Worm (Caenorhabditis elegans): ENCODE measurements around the gene ZK721.4.

ZK721.4 gene

ce11 chrX:8786687-8787086 lies 8.0 kb downstream of the ZK721.4 start:
- TF ChIP-seq tbx-9 (tag; optimal IDR thresholded peaks at IDR 0.05; ENCODE audit: borderline replicate concordance): no peak
- TF ChIP-seq ztf-22 (GFP tag; optimal IDR thresholded peaks at IDR 0.05): no peak
- no peak for TF ChIP-seq zfh-2 (GFP tag; conservative IDR thresholded peaks at IDR 0.05)
- no peak for TF ChIP-seq B0035.1 (tag; optimal IDR thresholded peaks at IDR 0.05)
- no peak for TF ChIP-seq attf-6 (GFP tag; IDR thresholded peaks at IDR 0.05)
- TF ChIP-seq Y67H2A.10 (GFP tag; conservative IDR thresholded peaks at IDR 0.05): no peak
- no peak for TF ChIP-seq gei-17 (GFP tag; optimal IDR thresholded peaks at IDR 0.05)
- no peak for TF ChIP-seq dox-1 (GFP tag; IDR thresholded peaks at IDR 0.05)
- no peak for TF ChIP-seq nfyb-1 (GFP tag; IDR thresholded peaks at IDR 0.05)
- TF ChIP-seq madf-8 (GFP tag; conservative IDR thresholded peaks at IDR 0.05): no peak
- no peak for TF ChIP-seq lsy-27 (tag; optimal IDR thresholded peaks at IDR 0.05; ENCODE audit: borderline replicate concordance, insufficient read depth)
- no peak for TF ChIP-seq Y56A3A.18 (GFP tag; IDR thresholded peaks at IDR 0.05)
- TF ChIP-seq ceh-100 (GFP tag; IDR thresholded peaks at IDR 0.05): no peak
- no peak for TF ChIP-seq hmg-20 (GFP tag; IDR thresholded peaks at IDR 0.05)
- TF ChIP-seq egl-44 (GFP tag; IDR thresholded peaks at IDR 0.05): no peak
- no peak for TF ChIP-seq lag-1 (GFP tag; IDR thresholded peaks at IDR 0.05)

ce11 chrX:8787689-8788222 lies 9.1 kb downstream of the ZK721.4 start:
- TF ChIP-seq nhr-80 (tag; optimal IDR thresholded peaks at IDR 0.05) (peak; percentile 15), lin-40 (tag; optimal IDR thresholded peaks at IDR 0.05) (peak; percentile 14), cebp-1 (GFP tag; IDR thresholded peaks at IDR 0.05) (peak; percentile 65), cebp-1 (tag; optimal IDR thresholded peaks at IDR 0.05) (peak; percentile 70), snpc-4 (GFP tag; optimal IDR thresholded peaks at IDR 0.05) (no peak), snpc-4 (tag; optimal IDR thresholded peaks at IDR 0.05) (no peak)

- no peak for TF ChIP-seq pbrm-1 (GFP tag; IDR thresholded peaks at IDR 0.05)
Observed at ce11 chrX:8789014-8789506, 10.4 kb downstream of the ZK721.4 start, which contains the start of gene unc-27. Gene unc-27, plus strand, starts transcription at chrX:8789456.

- no peak for TF ChIP-seq ZK185.1 (tag; optimal IDR thresholded peaks at IDR 0.05; ENCODE audit: poor library complexity, severe bottlenecking)
- TF ChIP-seq F39B2.1 (GFP tag; IDR thresholded peaks at IDR 0.05): no peak
- TF ChIP-seq unc-130 (GFP tag; optimal IDR thresholded peaks at IDR 0.05): no peak
- TF ChIP-seq lin-54 (GFP tag; optimal IDR thresholded peaks at IDR 0.05): no peak
- no peak for TF ChIP-seq F57A8.1 (GFP tag; optimal IDR thresholded peaks at IDR 0.05)
- TF ChIP-seq zim-3 (tag; optimal IDR thresholded peaks at IDR 0.05): no peak
- TF ChIP-seq lir-1 (GFP tag; conservative IDR thresholded peaks at IDR 0.05): no peak
- TF ChIP-seq ztf-26 (tag; optimal IDR thresholded peaks at IDR 0.05): no peak
- TF ChIP-seq pbrm-1 (GFP tag; IDR thresholded peaks at IDR 0.05): no peak
- TF ChIP-seq him-1 (tag; optimal IDR thresholded peaks at IDR 0.05): no peak
- no peak for TF ChIP-seq ceh-40 (GFP tag; IDR thresholded peaks at IDR 0.05)
- no peak for TF ChIP-seq nhr-90 (tag; optimal IDR thresholded peaks at IDR 0.05)
- no peak for TF ChIP-seq lsy-27 (tag; optimal IDR thresholded peaks at IDR 0.05; ENCODE audit: borderline replicate concordance, insufficient read depth)
- no peak for TF ChIP-seq nhr-179 (tag; optimal IDR thresholded peaks at IDR 0.05)
- no peak; the same call in 1 of the 2 replicates for TF ChIP-seq zfh-2 (GFP tag; conservative IDR thresholded peaks at IDR 0.05)
- no peak for TF ChIP-seq Y53F4B.3 (GFP tag; IDR thresholded peaks at IDR 0.05)
- no peak for TF ChIP-seq ceh-58 (GFP tag; IDR thresholded peaks at IDR 0.05)
- no peak for TF ChIP-seq snpc-1.1 (tag; optimal IDR thresholded peaks at IDR 0.05; ENCODE audit: insufficient read depth)
Observed at ce11 chrX:8790093-8790492, 11.4 kb downstream of the ZK721.4 start.

Measured in whole organism, young adult.